Fruit fly (Drosophila melanogaster) whole organism, embryonic: Measurements from ENCODE around the gene Trl.

Experiments
- Antp ChIP-seq: fragments of 200-800 bp; sonication (Bioruptor generic); optimal IDR thresholded peaks from 3 replicates; lab custom pipeline; 2016; ENCODE audit warnings: missing biosample characterization, missing genetic modification characterization
- Awh ChIP-seq: fragments of 200-800 bp; sonication (Bioruptor generic); IDR thresholded peaks from 2 replicates; pipeline ENCODE4, ENCODE4 v1.3.6; 2022; ENCODE audit warnings: missing biosample characterization, missing genetic modification characterization
- BEAF-32 ChIP-seq: fragments of 200-800 bp; sonication (Bioruptor generic); optimal IDR thresholded peaks from 3 replicates; lab custom pipeline; 2017; ENCODE audit warnings: missing biosample characterization, missing genetic modification characterization, mild to moderate bottlenecking, moderate library complexity, missing genetic modification reagents
- CG1024 ChIP-seq: fragments of 200-800 bp; sonication (Bioruptor generic); IDR thresholded peaks from 2 replicates; pipeline ENCODE4 v1.3.6; 2022; ENCODE audit warnings: missing biosample characterization, missing genetic modification characterization
- CG11085 ChIP-seq: fragments of 200-800 bp; sonication (Bioruptor generic); IDR thresholded peaks from 2 replicates; pipeline ENCODE4 v1.3.6; 2022; ENCODE audit warnings: missing biosample characterization, missing genetic modification characterization
- CG12236 ChIP-seq: fragments of 200-800 bp; sonication (Bioruptor generic); optimal IDR thresholded peaks from 2 replicates; lab custom pipeline; 2016; ENCODE audit warnings: missing biosample characterization, missing genetic modification characterization
- CG13894 ChIP-seq: fragments of 200-800 bp; sonication (Bioruptor generic); optimal IDR thresholded peaks from 3 replicates; lab custom pipeline; 2018; ENCODE audit warnings: missing biosample characterization, mild to moderate bottlenecking, missing genetic modification characterization, moderate library complexity
- CG14965 ChIP-seq: fragments of 200-800 bp; sonication (Bioruptor generic); optimal IDR thresholded peaks from 2 replicates; lab custom pipeline; 2016; ENCODE audit warnings: missing biosample characterization, missing genetic modification characterization, borderline replicate concordance
- CG1647 ChIP-seq: fragments of 200-800 bp; sonication (Bioruptor generic); optimal IDR thresholded peaks from 3 replicates; lab custom pipeline; 2016; ENCODE audit warnings: missing biosample characterization, missing genetic modification characterization
- CG16813 ChIP-seq: fragments of 200-800 bp; sonication (Bioruptor generic); IDR thresholded peaks from 3 replicates; pipeline ENCODE4 v1.3.6; 2022; ENCODE audit warnings: missing biosample characterization, missing genetic modification characterization; ENCODE audit not compliant: partially characterized antibody
- CG17186 ChIP-seq: fragments of 200-800 bp; sonication (Bioruptor generic); optimal IDR thresholded peaks from 3 replicates; lab custom pipeline; 2017; ENCODE audit warnings: missing biosample characterization, missing genetic modification reagents, missing genetic modification characterization
- CG17328 ChIP-seq: fragments of 200-800 bp; sonication (Bioruptor generic); IDR thresholded peaks from 2 replicates; pipeline ENCODE4 v1.3.6; 2022; ENCODE audit warnings: missing biosample characterization, missing genetic modification characterization
- CG18262 ChIP-seq: fragments of 200-800 bp; optimal IDR thresholded peaks from 3 replicates; lab custom pipeline; 2019; ENCODE audit warnings: missing biosample characterization, mild to moderate bottlenecking, missing genetic modification characterization, moderate library complexity
- CG18599 ChIP-seq: fragments of 200-800 bp; sonication (Bioruptor generic); optimal IDR thresholded peaks from 3 replicates; lab custom pipeline; 2017; ENCODE audit warnings: missing biosample characterization, missing genetic modification characterization, mild to moderate bottlenecking, moderate library complexity, missing genetic modification reagents
- CG2875 ChIP-seq: fragments of 200-800 bp; sonication (Bioruptor generic); optimal IDR thresholded peaks from 2 replicates; lab custom pipeline; 2017; ENCODE audit warnings: missing biosample characterization, mild to moderate bottlenecking, missing genetic modification characterization, missing genetic modification reagents
- CG32532 ChIP-seq: fragments of 200-800 bp; sonication (Bioruptor generic); IDR thresholded peaks from 2 replicates; pipeline ENCODE4 v1.3.6; 2022; ENCODE audit warnings: missing biosample characterization, missing genetic modification characterization
- CG33213 ChIP-seq: fragments of 200-800 bp; sonication (Bioruptor generic); optimal IDR thresholded peaks from 3 replicates; lab custom pipeline; 2016; ENCODE audit warnings: missing biosample characterization, missing genetic modification characterization
- CG4730 ChIP-seq: fragments of 200-800 bp; sonication (Bioruptor generic); IDR thresholded peaks from 2 replicates; pipeline ENCODE4 v1.3.6; 2022; ENCODE audit warnings: missing biosample characterization, missing genetic modification characterization
- CG6689 ChIP-seq: fragments of 200-800 bp; sonication (Bioruptor generic); IDR thresholded peaks from 2 replicates; pipeline ENCODE4 v1.3.6; 2022; ENCODE audit warnings: missing biosample characterization, missing genetic modification characterization
- CG7556 ChIP-seq: fragments of 200-800 bp; sonication (Bioruptor generic); optimal IDR thresholded peaks from 2 replicates; lab custom pipeline; 2017; ENCODE audit warnings: missing biosample characterization, mild to moderate bottlenecking, missing genetic modification characterization
- CG9215 ChIP-seq: fragments of 200-800 bp; sonication (Bioruptor generic); IDR thresholded peaks from 2 replicates; pipeline ENCODE4 v1.3.6; 2022; ENCODE audit warnings: missing biosample characterization, missing genetic modification characterization
- CG9437 ChIP-seq: fragments of 200-800 bp; sonication (Bioruptor generic); optimal IDR thresholded peaks from 2 replicates; lab custom pipeline; 2018; ENCODE audit warnings: missing biosample characterization, mild to moderate bottlenecking, missing genetic modification characterization
- Doc2 ChIP-seq: fragments of 200-800 bp; sonication (Bioruptor generic); IDR thresholded peaks from 2 replicates; pipeline ENCODE4 v1.3.6; 2022; ENCODE audit warnings: missing biosample characterization, missing genetic modification characterization
- Dp ChIP-seq: fragments of 200-800 bp; sonication (Bioruptor generic); optimal IDR thresholded peaks from 2 replicates; lab custom pipeline; 2018; ENCODE audit warnings: missing biosample characterization, mild to moderate bottlenecking, missing genetic modification characterization, moderate library complexity
- H15 ChIP-seq: fragments of 200-800 bp; sonication (Bioruptor generic); IDR thresholded peaks from 3 replicates; pipeline ENCODE4 v1.3.6; 2022; ENCODE audit warnings: missing biosample characterization, missing genetic modification characterization
- HmgD ChIP-seq: fragments of 200-800 bp; sonication (Bioruptor generic); optimal IDR thresholded peaks from 3 replicates; lab custom pipeline; 2016; ENCODE audit warnings: missing biosample characterization, missing genetic modification characterization
- Hr78 ChIP-seq, 2 experiments: fragments of 200-800 bp in 1 of 2; fragments of >200 bp in 1 of 2; sonication (Bioruptor generic) in 1 of 2; optimal IDR thresholded peaks; 2 replicates each; lab custom pipeline; 2017 to 2019; ENCODE audit warnings: missing biosample characterization in 2 of 2, missing genetic modification characterization in 2 of 2, mild to moderate bottlenecking in 1 of 2, moderate library complexity in 1 of 2
- NC2α ChIP-seq: fragments of 200-800 bp; sonication (Bioruptor generic); optimal IDR thresholded peaks from 2 replicates; lab custom pipeline; 2016; ENCODE audit warnings: missing biosample characterization, missing genetic modification characterization
- Pdp1 ChIP-seq, 2 experiments: fragments of 200-800 bp; sonication (Bioruptor generic); optimal IDR thresholded peaks; 3 replicates each; lab custom pipeline; 2016; ENCODE audit warnings: missing biosample characterization in 2 of 2, missing genetic modification characterization in 2 of 2, mild to moderate bottlenecking in 1 of 2, moderate library complexity in 1 of 2
- Tbp ChIP-seq: fragments of >200 bp; optimal IDR thresholded peaks from 2 replicates; lab custom pipeline; 2018; ENCODE audit warnings: missing biosample characterization, missing genetic modification characterization
- YL-1 ChIP-seq: fragments of 200-800 bp; sonication (Bioruptor generic); optimal IDR thresholded peaks from 3 replicates; lab custom pipeline; 2017; ENCODE audit warnings: missing biosample characterization, mild to moderate bottlenecking, missing genetic modification characterization
- bigmax ChIP-seq: fragments of 200-800 bp; sonication (Bioruptor generic); optimal IDR thresholded peaks from 2 replicates; lab custom pipeline; 2018; ENCODE audit warnings: missing biosample characterization, mild to moderate bottlenecking, missing genetic modification characterization
- chm ChIP-seq: fragments of 200-800 bp; sonication (Bioruptor generic); IDR thresholded peaks from 2 replicates; pipeline ENCODE4 v1.3.6; 2022; ENCODE audit warnings: missing biosample characterization, missing genetic modification characterization
- dan ChIP-seq: fragments of 200-800 bp; sonication (Bioruptor generic); IDR thresholded peaks from 2 replicates; pipeline ENCODE4 v1.3.6; 2022; ENCODE audit warnings: missing biosample characterization, missing genetic modification characterization
- dimm ChIP-seq: fragments of 200-800 bp; sonication (Bioruptor generic); IDR thresholded peaks from 2 replicates; pipeline ENCODE4 v1.3.6; 2022; ENCODE audit warnings: missing biosample characterization, missing genetic modification characterization
- ems ChIP-seq: fragments of 200-800 bp; sonication (Bioruptor generic); optimal IDR thresholded peaks from 3 replicates; lab custom pipeline; 2016; ENCODE audit warnings: missing biosample characterization, missing genetic modification characterization
- eve ChIP-seq, 2 experiments: fragments of >200 bp; optimal IDR thresholded peaks; 2 replicates each; lab custom pipeline; 2017; ENCODE audit warnings: missing biosample characterization in 2 of 2, missing genetic modification characterization in 2 of 2
- gro ChIP-seq: fragments of 200-800 bp; sonication (Bioruptor generic); optimal IDR thresholded peaks from 2 replicates; lab custom pipeline; 2016; ENCODE audit warnings: missing biosample characterization, missing genetic modification characterization
- kah ChIP-seq: fragments of 200-800 bp; sonication (Bioruptor generic); optimal IDR thresholded peaks from 2 replicates; lab custom pipeline; 2018; ENCODE audit warnings: missing biosample characterization, mild to moderate bottlenecking, missing genetic modification characterization
- lab ChIP-seq: fragments of 200-800 bp; sonication (Bioruptor generic); optimal IDR thresholded peaks from 3 replicates; lab custom pipeline; 2017; ENCODE audit warnings: missing biosample characterization, missing genetic modification characterization, mild to moderate bottlenecking, moderate library complexity, missing genetic modification reagents
- org-1 ChIP-seq: fragments of 200-800 bp; sonication (Bioruptor generic); optimal IDR thresholded peaks from 2 replicates; lab custom pipeline; 2017; ENCODE audit warnings: missing biosample characterization, missing genetic modification characterization
- otp ChIP-seq: fragments of 200-800 bp; sonication (Bioruptor generic); IDR thresholded peaks from 3 replicates; pipeline ENCODE4, ENCODE4 v1.3.6; 2022; ENCODE audit warnings: missing biosample characterization, missing genetic modification characterization
- pan ChIP-seq, 4 experiments: fragments of >200 bp in 3 of 4; fragments of 200-800 bp in 1 of 4; sonication (Bioruptor generic) in 1 of 4; optimal IDR thresholded peaks in 3 of 4; IDR thresholded peaks in 1 of 4; 2 replicates each; pipeline versions ENCODE4 v1.3.6 to Lab custom; 2017 to 2022; ENCODE audit warnings: missing biosample characterization in 2 of 4, missing genetic modification characterization in 2 of 4, mixed read lengths in 1 of 4
- pzg ChIP-seq: fragments of 200-800 bp; sonication (Bioruptor generic); optimal IDR thresholded peaks from 3 replicates; lab custom pipeline; 2018; ENCODE audit warnings: missing biosample characterization, mild to moderate bottlenecking, missing genetic modification characterization, moderate library complexity
- shn ChIP-seq: fragments of 200-800 bp; sonication (Bioruptor generic); optimal IDR thresholded peaks from 3 replicates; lab custom pipeline; 2016; ENCODE audit warnings: missing biosample characterization, missing genetic modification characterization
- sob ChIP-seq: fragments of 200-800 bp; sonication (Bioruptor generic); IDR thresholded peaks from 2 replicates; pipeline ENCODE4 v1.3.6; 2022; ENCODE audit warnings: missing biosample characterization, missing genetic modification characterization
- toy ChIP-seq: fragments of 200-800 bp; sonication (Bioruptor generic); IDR thresholded peaks from 2 replicates; pipeline ENCODE4 v1.3.6; 2022; ENCODE audit warnings: missing biosample characterization, missing genetic modification characterization
- twi ChIP-seq: fragments of 200-800 bp; optimal IDR thresholded peaks from 2 replicates; lab custom pipeline; 2019; ENCODE audit warnings: missing biosample characterization, mild to moderate bottlenecking, missing genetic modification characterization, moderate library complexity
- vvl ChIP-seq: fragments of 200-800 bp; sonication (Bioruptor generic); IDR thresholded peaks from 2 replicates; pipeline ENCODE4 v1.3.6; 2022; ENCODE audit warnings: missing biosample characterization, missing genetic modification characterization

The Trl gene

DNA sequence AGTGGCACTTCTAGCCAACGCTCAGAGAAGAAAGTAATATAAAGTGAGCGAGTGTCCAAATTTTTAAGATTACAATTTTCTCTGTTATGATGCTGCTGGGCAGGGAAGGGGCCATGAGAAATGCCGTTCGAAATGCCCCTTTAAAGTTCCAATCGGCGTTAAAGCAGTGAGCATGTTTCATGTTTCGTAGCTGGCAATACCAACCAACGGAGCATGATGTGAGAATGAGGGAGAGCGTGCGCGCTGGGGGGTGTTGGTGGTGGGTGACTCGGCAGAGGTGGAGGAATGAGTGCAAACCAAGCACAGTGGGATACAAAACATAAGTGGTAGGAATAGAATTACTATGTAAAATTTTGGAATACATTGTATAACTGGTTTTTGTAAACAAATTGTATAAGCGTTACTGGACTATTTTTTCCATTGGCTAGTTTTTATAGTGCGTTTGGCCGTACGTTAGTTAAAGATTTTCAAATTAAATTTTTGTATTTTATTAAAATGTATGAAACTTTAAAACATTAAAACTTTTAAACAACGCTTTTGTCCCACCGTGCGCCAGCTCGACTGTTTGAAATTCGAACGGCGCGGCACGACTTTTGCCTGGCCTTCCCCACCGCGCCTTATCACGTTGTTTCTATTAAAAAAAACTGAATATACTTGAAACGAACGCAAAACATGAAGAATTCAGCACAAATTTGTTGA, 1.6 kb downstream of the Trl start (continued):
- TF ChIP-seq otp (GFP tag; lab: Robert Waterston, UW) (peak; percentile 99), vvl (GFP tag; lab: Robert Waterston, UW) (peak; percentile 100), CG32532 (GFP tag; lab: Robert Waterston, UW) (peak; percentile 100), org-1 (peak; percentile 100), Antp (GFP tag; lab: Kevin White, UChicago) (peak; percentile 98), HmgD (GFP tag; lab: Kevin White, UChicago) (peak; percentile 97), bigmax (GFP tag; lab: Kevin White, UChicago) (peak; percentile 24), Pdp1 (GFP tag; optimal IDR thresholded peaks at IDR 0.05; lab: Kevin White, UChicago) (peak; percentile 98 to 99), BEAF-32 (GFP tag; lab: Kevin White, UChicago) (peak; percentile 52), CG14965 (GFP tag; lab: Kevin White, UChicago) (peak; percentile 85), CG18599 (GFP tag; lab: Kevin White, UChicago) (peak; percentile 100), CG17328 (GFP tag; lab: Robert Waterston, UW) (peak; percentile 99), sob (GFP tag; lab: Robert Waterston, UW) (peak; percentile 100), CG7556 (GFP tag; lab: Kevin White, UChicago) (peak; percentile 100), CG11085 (peak; percentile 99), CG1024 (peak; percentile 92), toy (GFP tag; lab: Robert Waterston, UW) (peak; percentile 99), pzg (GFP tag; lab: Kevin White, UChicago) (peak; percentile 44), pan (optimal IDR thresholded peaks at IDR 0.05; lab: Kevin White, UChicago) (no peak), pan (GFP tag; optimal IDR thresholded peaks at IDR 0.05 in 1 of 2, IDR thresholded peaks at IDR 0.05 in 1 of 2) (peak in 1 of 2 experiments; percentile 99), CG4730 (GFP tag; lab: Robert Waterston, UW) (peak; percentile 99), NC2α (GFP tag; lab: Kevin White, UChicago) (peak; percentile 97), CG9437 (GFP tag; lab: Kevin White, UChicago) (peak; percentile 97), chm (peak; percentile 98), H15 (GFP tag; lab: Robert Waterston, UW) (peak; percentile 99), Dp (GFP tag; lab: Kevin White, UChicago) (peak; percentile 60), CG12236 (GFP tag; lab: Kevin White, UChicago) (peak; percentile 98), CG18262 (peak; percentile 100), Tbp (no peak), Awh (GFP tag; lab: Robert Waterston, UW) (peak; percentile 99), eve (GFP tag; optimal IDR thresholded peaks at IDR 0.05; lab: Kevin White, UChicago) (peak; percentile 35 to 100), CG6689 (GFP tag; lab: Robert Waterston, UW) (peak; percentile 99), kah (GFP tag; lab: Kevin White, UChicago) (peak; percentile 99), CG1647 (GFP tag; lab: Kevin White, UChicago) (peak; percentile 99), CG13894 (peak; percentile 99), shn (peak; percentile 99), Doc2 (GFP tag; lab: Robert Waterston, UW) (peak; percentile 99), dimm (GFP tag; lab: Robert Waterston, UW) (peak; percentile 99), YL-1 (GFP tag; lab: Kevin White, UChicago) (peak; percentile 100), gro (peak; percentile 99), CG33213 (peak; percentile 97), CG9215 (GFP tag; lab: Robert Waterston, UW) (peak; percentile 99), CG2875 (GFP tag; lab: Kevin White, UChicago) (peak; percentile 100), dan (peak; percentile 96; the same call in 1 of the 2 replicates), Hr78 (GFP tag; optimal IDR thresholded peaks at IDR 0.05; lab: Kevin White, UChicago) (peak in 1 of 2 experiments; percentile 98), CG16813 (GFP tag; lab: Robert Waterston, UW) (peak; percentile 52; the same call in 1 of the 3 replicates), CG17186 (GFP tag; lab: Kevin White, UChicago) (peak; percentile 95), lab (GFP tag; lab: Kevin White, UChicago) (peak; percentile 100), ems (GFP tag; lab: Kevin White, UChicago) (peak; percentile 99), twi (tag; lab: Kevin White, UChicago) (peak; percentile 99)
